Fruit fly (Drosophila melanogaster) whole organism, embryonic: ENCODE results near the gene CG2794.

Experiments
- Asciz ChIP-seq: fragments of 200-800 bp; sonication (Bioruptor generic); optimal IDR thresholded peaks from 2 replicates; lab custom pipeline; 2017; ENCODE audit warnings: missing biosample characterization, mild to moderate bottlenecking, missing genetic modification characterization, missing genetic modification reagents
- Atf6 ChIP-seq: fragments of 200-800 bp; sonication (Bioruptor generic); IDR thresholded peaks from 2 replicates; pipeline ENCODE4 v1.3.6; 2022; ENCODE audit warnings: missing biosample characterization, missing genetic modification characterization
- BtbVII ChIP-seq: fragments of 200-800 bp; sonication (Bioruptor generic); optimal IDR thresholded peaks from 3 replicates; lab custom pipeline; 2017; ENCODE audit warnings: missing biosample characterization, mild to moderate bottlenecking, missing genetic modification characterization
- CG10209 ChIP-seq: fragments of 200-800 bp; sonication (Bioruptor generic); optimal IDR thresholded peaks from 3 replicates; lab custom pipeline; 2017; ENCODE audit warnings: missing biosample characterization, mild to moderate bottlenecking, missing genetic modification characterization, missing genetic modification reagents
- CG10462 ChIP-seq: fragments of 200-800 bp; sonication (Bioruptor generic); optimal IDR thresholded peaks from 2 replicates; lab custom pipeline; 2016; ENCODE audit warnings: missing biosample characterization, missing genetic modification characterization
- CG10565 ChIP-seq: fragments of 200-800 bp; sonication (Bioruptor generic); optimal IDR thresholded peaks from 3 replicates; lab custom pipeline; 2016; ENCODE audit warnings: missing biosample characterization, mild to moderate bottlenecking, missing genetic modification characterization
- CG10959 ChIP-seq: fragments of 200-800 bp; sonication (Bioruptor generic); IDR thresholded peaks from 2 replicates; pipeline ENCODE4 v1.3.6; 2022; ENCODE audit warnings: missing biosample characterization, missing genetic modification characterization
- CG11093 ChIP-seq: fragments of 200-800 bp; sonication (Bioruptor generic); IDR thresholded peaks from 3 replicates; pipeline ENCODE4 v1.3.6; 2022; ENCODE audit warnings: missing biosample characterization, missing genetic modification characterization
- CG11504 ChIP-seq: fragments of 200-800 bp; sonication (Bioruptor generic); optimal IDR thresholded peaks from 3 replicates; lab custom pipeline; 2019; ENCODE audit warnings: missing biosample characterization, mild to moderate bottlenecking, missing genetic modification characterization, moderate library complexity
- CG12744 ChIP-seq: fragments of 200-800 bp; sonication (Bioruptor generic); optimal IDR thresholded peaks from 2 replicates; lab custom pipeline; 2016; ENCODE audit warnings: missing biosample characterization, missing genetic modification characterization
- CG13296 ChIP-seq: fragments of 200-800 bp; sonication (Bioruptor generic); optimal IDR thresholded peaks from 3 replicates; lab custom pipeline; 2018; ENCODE audit warnings: missing biosample characterization, mild to moderate bottlenecking, missing genetic modification characterization
- CG13775 ChIP-seq: fragments of 200-800 bp; sonication (Bioruptor generic); optimal IDR thresholded peaks from 3 replicates; lab custom pipeline; 2017; ENCODE audit warnings: missing biosample characterization, mild to moderate bottlenecking, missing genetic modification characterization
- CG15696 ChIP-seq: fragments of 200-800 bp; sonication (Bioruptor generic); optimal IDR thresholded peaks from 2 replicates; lab custom pipeline; 2019; ENCODE audit warnings: missing biosample characterization, mild to moderate bottlenecking, missing genetic modification characterization, moderate library complexity
- CG17385 ChIP-seq: fragments of 200-800 bp; sonication (Bioruptor generic); optimal IDR thresholded peaks from 3 replicates; lab custom pipeline; 2018; ENCODE audit warnings: missing biosample characterization, mild to moderate bottlenecking, missing genetic modification characterization
- CG3726 ChIP-seq: fragments of 200-800 bp; sonication (Bioruptor generic); IDR thresholded peaks from 3 replicates; pipeline ENCODE4, ENCODE4 v1.3.6; 2022; ENCODE audit warnings: missing biosample characterization, missing genetic modification characterization
- CG4360 ChIP-seq: fragments of 200-800 bp; sonication (Bioruptor generic); IDR thresholded peaks from 2 replicates; pipeline ENCODE4 v1.3.6; 2022; ENCODE audit warnings: missing biosample characterization, missing genetic modification characterization
- CG4424 ChIP-seq: fragments of 200-800 bp; sonication (Bioruptor generic); optimal IDR thresholded peaks from 3 replicates; lab custom pipeline; 2016; ENCODE audit warnings: missing biosample characterization, missing genetic modification characterization
- CG4730 ChIP-seq: fragments of 200-800 bp; sonication (Bioruptor generic); IDR thresholded peaks from 2 replicates; pipeline ENCODE4 v1.3.6; 2022; ENCODE audit warnings: missing biosample characterization, missing genetic modification characterization
- CG7271 ChIP-seq: fragments of 200-800 bp; sonication (Bioruptor generic); optimal IDR thresholded peaks from 2 replicates; lab custom pipeline; 2018; ENCODE audit warnings: missing biosample characterization, mild to moderate bottlenecking, missing genetic modification characterization, moderate library complexity
- CG8089 ChIP-seq: fragments of 200-800 bp; sonication (Bioruptor generic); optimal IDR thresholded peaks from 3 replicates; lab custom pipeline; 2016; ENCODE audit warnings: missing biosample characterization, missing genetic modification characterization
- CG8281 ChIP-seq: fragments of 200-800 bp; sonication (Bioruptor generic); optimal IDR thresholded peaks from 2 replicates; lab custom pipeline; 2018; ENCODE audit warnings: missing biosample characterization, mild to moderate bottlenecking, missing genetic modification characterization, moderate library complexity
- CG9437 ChIP-seq: fragments of 200-800 bp; sonication (Bioruptor generic); optimal IDR thresholded peaks from 2 replicates; lab custom pipeline; 2018; ENCODE audit warnings: missing biosample characterization, mild to moderate bottlenecking, missing genetic modification characterization
- D19A ChIP-seq: fragments of 200-800 bp; optimal IDR thresholded peaks from 3 replicates; lab custom pipeline; 2019; ENCODE audit warnings: missing biosample characterization, mild to moderate bottlenecking, missing genetic modification characterization, moderate library complexity
- D19B ChIP-seq: fragments of 200-800 bp; sonication (Bioruptor generic); optimal IDR thresholded peaks from 2 replicates; lab custom pipeline; 2017; ENCODE audit warnings: missing biosample characterization, mild to moderate bottlenecking, missing genetic modification characterization
- Dll ChIP-seq: fragments of 200-800 bp; sonication (Bioruptor generic); IDR thresholded peaks from 4 replicates; pipeline ENCODE4 v1.3.6; 2022; ENCODE audit warnings: missing biosample characterization, missing genetic modification characterization; ENCODE audit not compliant: partially characterized antibody
- HLH4C ChIP-seq: fragments of 200-800 bp; sonication (Bioruptor generic); IDR thresholded peaks from 3 replicates; pipeline ENCODE4 v1.3.6; 2022; ENCODE audit warnings: missing biosample characterization, missing genetic modification characterization; ENCODE audit not compliant: partially characterized antibody
- HLHmδ ChIP-seq: fragments of 200-800 bp; sonication (Bioruptor generic); optimal IDR thresholded peaks from 2 replicates; lab custom pipeline; 2018; ENCODE audit warnings: missing biosample characterization, mild to moderate bottlenecking, missing genetic modification characterization, moderate library complexity
- Hr78 ChIP-seq, 2 experiments: fragments of 200-800 bp in 1 of 2; fragments of >200 bp in 1 of 2; sonication (Bioruptor generic) in 1 of 2; optimal IDR thresholded peaks; 2 replicates each; lab custom pipeline; 2017 to 2019; ENCODE audit warnings: missing biosample characterization in 2 of 2, missing genetic modification characterization in 2 of 2, mild to moderate bottlenecking in 1 of 2, moderate library complexity in 1 of 2
- Hsf ChIP-seq: fragments of 200-800 bp; sonication (Bioruptor generic); optimal IDR thresholded peaks from 3 replicates; lab custom pipeline; 2016; ENCODE audit warnings: missing biosample characterization, missing genetic modification characterization
- Jarid2 ChIP-seq: fragments of 200-800 bp; sonication (Bioruptor generic); optimal IDR thresholded peaks from 3 replicates; lab custom pipeline; 2017; ENCODE audit warnings: mild to moderate bottlenecking, missing biosample characterization, missing genetic modification reagents, missing genetic modification characterization
- Poxn ChIP-seq: fragments of 200-800 bp; sonication (Bioruptor generic); IDR thresholded peaks from 2 replicates; pipeline ENCODE4 v1.3.6; 2022; ENCODE audit warnings: missing biosample characterization, missing genetic modification characterization
- Tbp ChIP-seq: fragments of >200 bp; optimal IDR thresholded peaks from 2 replicates; lab custom pipeline; 2018; ENCODE audit warnings: missing biosample characterization, missing genetic modification characterization
- crc ChIP-seq: fragments of 200-800 bp; sonication (Bioruptor generic); optimal IDR thresholded peaks from 2 replicates; lab custom pipeline; 2016; ENCODE audit warnings: missing biosample characterization, missing genetic modification characterization
- da ChIP-seq: fragments of 200-800 bp; sonication (Bioruptor generic); optimal IDR thresholded peaks from 2 replicates; lab custom pipeline; 2016; ENCODE audit warnings: missing biosample characterization, missing genetic modification characterization
- dati ChIP-seq: fragments of 200-800 bp; sonication (Bioruptor generic); IDR thresholded peaks from 2 replicates; pipeline ENCODE4 v1.3.6; 2022; ENCODE audit warnings: missing biosample characterization, missing genetic modification characterization
- dpn ChIP-seq, 2 experiments: fragments of 200-800 bp; sonication (Bioruptor generic); optimal IDR thresholded peaks; 3 replicates each; lab custom pipeline; 2016; ENCODE audit warnings: missing biosample characterization in 2 of 2, missing genetic modification characterization in 2 of 2
- gcm2 ChIP-seq: fragments of 200-800 bp; sonication (Bioruptor generic); optimal IDR thresholded peaks from 2 replicates; lab custom pipeline; 2016; ENCODE audit warnings: missing biosample characterization, missing genetic modification characterization
- lilli ChIP-seq: fragments of 200-800 bp; sonication (Bioruptor generic); optimal IDR thresholded peaks from 3 replicates; lab custom pipeline; 2016; ENCODE audit warnings: missing biosample characterization, missing genetic modification characterization
- nerfin-2 ChIP-seq: fragments of 200-800 bp; sonication (Bioruptor generic); IDR thresholded peaks from 2 replicates; pipeline ENCODE4 v1.3.6; 2022; ENCODE audit warnings: missing biosample characterization, missing genetic modification characterization; ENCODE audit not compliant: partially characterized antibody
- otp ChIP-seq: fragments of 200-800 bp; sonication (Bioruptor generic); IDR thresholded peaks from 3 replicates; pipeline ENCODE4, ENCODE4 v1.3.6; 2022; ENCODE audit warnings: missing biosample characterization, missing genetic modification characterization
- pfk ChIP-seq: fragments of 200-800 bp; sonication (Bioruptor generic); optimal IDR thresholded peaks from 2 replicates; lab custom pipeline; 2018; ENCODE audit warnings: missing biosample characterization, mild to moderate bottlenecking, missing genetic modification characterization, moderate library complexity
- prd ChIP-seq, 3 experiments: fragments of >200 bp in 2 of 3; fragments of 200-800 bp in 1 of 3; sonication (Bioruptor generic) in 1 of 3; optimal IDR thresholded peaks in 2 of 3; IDR thresholded peaks in 1 of 3; 2 replicates in 2 of 3; 3 replicates in 1 of 3; pipeline versions ENCODE4 v1.3.6 to Lab custom; 2017 to 2022; ENCODE audit warnings: missing biosample characterization in 1 of 3, missing genetic modification characterization in 1 of 3
- repo ChIP-seq: fragments of 200-800 bp; sonication (Bioruptor generic); optimal IDR thresholded peaks from 2 replicates; lab custom pipeline; 2016; ENCODE audit warnings: missing biosample characterization, missing genetic modification characterization
- tgo ChIP-seq: fragments of 200-800 bp; sonication (Bioruptor generic); IDR thresholded peaks from 3 replicates; pipeline ENCODE4 v1.3.6; 2022; ENCODE audit warnings: missing biosample characterization, missing genetic modification characterization
- tll ChIP-seq, 2 experiments: fragments of 200-800 bp in 1 of 2; fragments of >200 bp in 1 of 2; sonication (Bioruptor generic) in 1 of 2; optimal IDR thresholded peaks; 2 replicates each; lab custom pipeline; 2017 to 2019; ENCODE audit warnings: missing biosample characterization in 2 of 2, missing genetic modification characterization in 2 of 2, mild to moderate bottlenecking in 1 of 2, moderate library complexity in 1 of 2
- wek ChIP-seq: fragments of 200-800 bp; sonication (Bioruptor generic); optimal IDR thresholded peaks from 3 replicates; lab custom pipeline; 2018; ENCODE audit warnings: missing biosample characterization, mild to moderate bottlenecking, missing genetic modification characterization, moderate library complexity

Gene CG2794

DNA sequence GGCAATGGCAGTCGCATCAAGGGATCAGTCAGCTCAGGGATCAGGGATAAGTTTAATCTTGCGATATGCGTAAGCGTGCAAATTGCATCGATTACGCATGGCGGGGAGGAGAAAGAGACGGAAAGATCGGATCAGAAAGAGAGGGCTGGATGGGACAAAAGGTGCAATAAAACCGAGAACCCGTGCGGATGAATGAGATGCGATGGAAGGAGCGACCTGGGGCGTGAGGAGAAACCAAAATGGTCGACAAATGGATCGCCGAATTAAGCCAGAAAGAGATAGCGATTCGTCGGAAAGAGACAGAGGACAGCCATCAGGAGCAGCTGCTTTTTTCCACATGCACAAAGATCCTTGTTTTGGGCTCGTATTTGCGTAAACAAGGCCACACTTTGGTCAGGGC is 33.8 kb downstream of the CG2794 start (continued):
- no peak for TF ChIP-seq lilli
- no peak for TF ChIP-seq CG4360 (GFP tag; lab: Robert Waterston, UW)
- no peak for TF ChIP-seq CG11093 (GFP tag; lab: Robert Waterston, UW)
- TF ChIP-seq repo (GFP tag; lab: Kevin White, UChicago): no peak
- TF ChIP-seq CG10959 (GFP tag; lab: Robert Waterston, UW): no peak

- TF ChIP-seq CG10462 (GFP tag; lab: Kevin White, UChicago) (no peak), tll (GFP tag; optimal IDR thresholded peaks at IDR 0.05; lab: Kevin White, UChicago) (peak in 1 of 2 experiments; percentile 94)
These were observed 37.9 kb downstream of the CG2794 start for dm6 chr2L:601848-602247.

DNA sequence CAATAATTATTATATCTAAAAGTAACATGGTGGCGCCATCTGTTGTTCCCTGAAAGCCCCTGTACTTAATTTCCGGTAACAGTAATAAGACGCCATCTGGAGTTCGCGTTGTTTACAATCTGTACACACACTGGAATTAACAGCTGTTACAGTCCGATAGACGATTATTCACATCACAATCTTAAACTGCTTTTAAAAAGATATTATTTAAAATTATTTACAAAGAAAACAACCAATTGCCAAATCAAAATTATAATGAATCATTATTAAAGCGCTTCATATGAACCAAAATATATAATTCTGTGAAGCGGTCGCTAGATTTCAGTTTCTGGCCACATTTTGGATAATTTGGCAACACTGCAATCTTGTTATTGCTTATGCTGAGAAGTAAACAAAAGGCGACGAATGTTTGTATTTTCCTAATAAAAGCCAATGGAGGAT is 38.5 kb downstream of the CG2794 start, which contains the start of gene CG13689:
Gene CG13689 (plus strand): TSS at position 375 of the 441 bp plus-strand sequence.
- TF ChIP-seq CG13296 (GFP tag; lab: Kevin White, UChicago) (no peak), pfk (GFP tag; lab: Kevin White, UChicago) (peak; percentile 20), crc (GFP tag; lab: Kevin White, UChicago) (no peak), CG3726 (GFP tag; lab: Robert Waterston, UW) (no peak), CG10209 (peak; percentile 42), CG10565 (GFP tag; lab: Kevin White, UChicago) (no peak), Atf6 (GFP tag; lab: Robert Waterston, UW) (no peak), CG11504 (tag; lab: Kevin White, UChicago) (peak; percentile 59), Hr78 (GFP tag; optimal IDR thresholded peaks at IDR 0.05; lab: Kevin White, UChicago) (no peak), gcm2 (GFP tag; lab: Kevin White, UChicago) (no peak), tgo (GFP tag; lab: Robert Waterston, UW) (peak; percentile 30; the same call in 1 of the 3 replicates), CG4424 (GFP tag; lab: Kevin White, UChicago) (peak; percentile 63), CG8089 (GFP tag; lab: Kevin White, UChicago) (no peak), CG4730 (GFP tag; lab: Robert Waterston, UW) (peak; percentile 19; the same call in 1 of the 2 replicates), CG17385 (GFP tag; lab: Kevin White, UChicago) (no peak), Tbp (no peak), CG10462 (GFP tag; lab: Kevin White, UChicago) (peak; percentile 9), wek (GFP tag; lab: Kevin White, UChicago) (no peak), da (GFP tag; lab: Kevin White, UChicago) (no peak), Dll (peak; percentile 56; the same call in 2 of the 4 replicates), CG7271 (tag; lab: Kevin White, UChicago) (no peak), nerfin-2 (GFP tag; lab: Robert Waterston, UW) (no peak), dpn (GFP tag; optimal IDR thresholded peaks at IDR 0.05; lab: Kevin White, UChicago) (peak; percentile 2 to 67), Hsf (GFP tag; lab: Kevin White, UChicago) (peak; percentile 68), otp (0 out of 3 replicates have a peak, but pooled peaks have one; percentile 30), CG9437 (no peak), D19A (tag; lab: Kevin White, UChicago) (peak; percentile 4), Jarid2 (GFP tag; lab: Kevin White, UChicago) (peak; percentile 45), HLHmδ (GFP tag; lab: Kevin White, UChicago) (no peak), Poxn (GFP tag; lab: Robert Waterston, UW) (no peak), D19B (no peak), CG12744 (no peak), BtbVII (GFP tag; lab: Kevin White, UChicago) (no peak), prd (optimal IDR thresholded peaks at IDR 0.05; lab: Kevin White, UChicago) (no peak), prd (GFP tag; IDR thresholded peaks at IDR 0.05; lab: Robert Waterston, UW) (peak; percentile 61; the same call in 2 of the 3 replicates), dati (GFP tag; lab: Robert Waterston, UW) (no peak), HLH4C (GFP tag; lab: Robert Waterston, UW) (peak; percentile 52; the same call in 1 of the 3 replicates), CG15696 (tag; lab: Kevin White, UChicago) (peak; percentile 78), CG8281 (tag; lab: Kevin White, UChicago) (no peak), CG13775 (peak; percentile 21), Asciz (GFP tag; lab: Kevin White, UChicago) (peak; percentile 0)
